Fruit fly (Drosophila melanogaster) whole organism, embryonic: Measurements from ENCODE around the gene galectin.

Experiments
- Blimp-1 ChIP-seq: fragments of 200-800 bp; sonication (Bioruptor generic); optimal IDR thresholded peaks from 3 replicates; lab custom pipeline; 2018; ENCODE audit warnings: missing biosample characterization, missing genetic modification characterization, mild to moderate bottlenecking, moderate library complexity, missing genetic modification reagents
- CG10274 ChIP-seq: fragments of 200-800 bp; sonication (Bioruptor generic); optimal IDR thresholded peaks from 3 replicates; lab custom pipeline; 2017; ENCODE audit warnings: missing biosample characterization, mild to moderate bottlenecking, missing genetic modification characterization
- CG10565 ChIP-seq: fragments of 200-800 bp; sonication (Bioruptor generic); optimal IDR thresholded peaks from 3 replicates; lab custom pipeline; 2016; ENCODE audit warnings: missing biosample characterization, mild to moderate bottlenecking, missing genetic modification characterization
- CG11504 ChIP-seq: fragments of 200-800 bp; sonication (Bioruptor generic); optimal IDR thresholded peaks from 3 replicates; lab custom pipeline; 2019; ENCODE audit warnings: missing biosample characterization, mild to moderate bottlenecking, missing genetic modification characterization, moderate library complexity
- CG11695 ChIP-seq: fragments of 200-800 bp; sonication (Bioruptor generic); IDR thresholded peaks from 3 replicates; pipeline ENCODE4 v1.3.6; 2022; ENCODE audit warnings: missing biosample characterization, missing genetic modification characterization
- CG12071 ChIP-seq: fragments of 200-800 bp; sonication (Bioruptor generic); optimal IDR thresholded peaks from 3 replicates; lab custom pipeline; 2018; ENCODE audit warnings: missing biosample characterization, mild to moderate bottlenecking, missing genetic modification characterization
- CG12391 ChIP-seq: fragments of 200-800 bp; sonication (Bioruptor generic); optimal IDR thresholded peaks from 3 replicates; lab custom pipeline; 2018; ENCODE audit warnings: missing biosample characterization, mild to moderate bottlenecking, missing genetic modification characterization, moderate library complexity
- CG14050 ChIP-seq: fragments of 200-800 bp; sonication (Bioruptor generic); IDR thresholded peaks from 3 replicates; pipeline ENCODE4 v1.3.6; 2022; ENCODE audit warnings: missing biosample characterization, missing genetic modification characterization
- CG14860 ChIP-seq: fragments of 200-800 bp; sonication (Bioruptor generic); IDR thresholded peaks from 3 replicates; pipeline ENCODE4 v1.3.6; 2022; ENCODE audit warnings: missing biosample characterization, missing genetic modification characterization; ENCODE audit not compliant: partially characterized antibody
- CG15073 ChIP-seq: fragments of 200-800 bp; sonication (Bioruptor generic); optimal IDR thresholded peaks from 2 replicates; lab custom pipeline; 2016; ENCODE audit warnings: missing biosample characterization, missing genetic modification characterization
- CG15696 ChIP-seq: fragments of 200-800 bp; sonication (Bioruptor generic); optimal IDR thresholded peaks from 2 replicates; lab custom pipeline; 2019; ENCODE audit warnings: missing biosample characterization, mild to moderate bottlenecking, missing genetic modification characterization, moderate library complexity
- CG1602 ChIP-seq: fragments of 200-800 bp; sonication (Bioruptor generic); optimal IDR thresholded peaks from 3 replicates; lab custom pipeline; 2016; ENCODE audit warnings: missing biosample characterization, missing genetic modification characterization
- CG17186 ChIP-seq: fragments of 200-800 bp; sonication (Bioruptor generic); optimal IDR thresholded peaks from 3 replicates; lab custom pipeline; 2017; ENCODE audit warnings: missing biosample characterization, missing genetic modification reagents, missing genetic modification characterization
- CG18011 ChIP-seq: fragments of 200-800 bp; sonication (Bioruptor generic); optimal IDR thresholded peaks from 2 replicates; lab custom pipeline; 2017; ENCODE audit warnings: missing biosample characterization, missing genetic modification characterization, mild to moderate bottlenecking, moderate library complexity, missing genotype
- CG2129 ChIP-seq: fragments of 200-800 bp; sonication (Bioruptor generic); IDR thresholded peaks from 2 replicates; pipeline ENCODE4 v1.3.6; 2022; ENCODE audit warnings: missing biosample characterization, missing genetic modification characterization; ENCODE audit not compliant: partially characterized antibody
- CG30403 ChIP-seq: fragments of 200-800 bp; sonication (Bioruptor generic); optimal IDR thresholded peaks from 3 replicates; lab custom pipeline; 2016; ENCODE audit warnings: missing biosample characterization, missing genetic modification characterization
- CG31441 ChIP-seq: fragments of 200-800 bp; sonication (Bioruptor generic); IDR thresholded peaks from 2 replicates; pipeline ENCODE4 v1.3.6; 2022; ENCODE audit warnings: missing biosample characterization, missing genetic modification characterization
- CG3281 ChIP-seq: fragments of 200-800 bp; sonication (Bioruptor generic); optimal IDR thresholded peaks from 3 replicates; lab custom pipeline; 2017; ENCODE audit warnings: missing biosample characterization, mild to moderate bottlenecking, missing genetic modification characterization
- CG33557 ChIP-seq: fragments of 200-800 bp; sonication (Bioruptor generic); optimal IDR thresholded peaks from 2 replicates; lab custom pipeline; 2019; ENCODE audit warnings: missing biosample characterization, mild to moderate bottlenecking, missing genetic modification characterization, moderate library complexity
- CG7963 ChIP-seq: fragments of 200-800 bp; sonication (Bioruptor generic); IDR thresholded peaks from 3 replicates; pipeline ENCODE4 v1.3.6; 2022; ENCODE audit warnings: missing biosample characterization, missing genetic modification characterization; ENCODE audit not compliant: partially characterized antibody
- CG9609 ChIP-seq: fragments of 200-800 bp; sonication (Bioruptor generic); optimal IDR thresholded peaks from 3 replicates; lab custom pipeline; 2016; ENCODE audit warnings: missing biosample characterization, missing genetic modification characterization
- ERR ChIP-seq: fragments of 200-800 bp; sonication (Bioruptor generic); optimal IDR thresholded peaks from 2 replicates; lab custom pipeline; 2016; ENCODE audit warnings: missing biosample characterization, missing genetic modification characterization
- H2.0 ChIP-seq: fragments of 200-800 bp; sonication (Bioruptor generic); IDR thresholded peaks from 2 replicates; pipeline ENCODE4 v1.3.6; 2022; ENCODE audit warnings: missing biosample characterization, missing genetic modification characterization
- HHEX ChIP-seq: fragments of 200-800 bp; sonication (Bioruptor generic); optimal IDR thresholded peaks from 3 replicates; lab custom pipeline; 2017; ENCODE audit warnings: missing biosample characterization, mild to moderate bottlenecking, missing genetic modification characterization, missing genetic modification reagents
- Hmx ChIP-seq: fragments of 200-800 bp; sonication (Bioruptor generic); optimal IDR thresholded peaks from 2 replicates; lab custom pipeline; 2016; ENCODE audit warnings: missing biosample characterization, missing genetic modification characterization
- Meics ChIP-seq: fragments of 200-800 bp; sonication (Bioruptor generic); optimal IDR thresholded peaks from 2 replicates; lab custom pipeline; 2017; ENCODE audit warnings: missing biosample characterization, mild to moderate bottlenecking, missing genetic modification characterization
- Nf-YB ChIP-seq: fragments of 200-800 bp; sonication (Bioruptor generic); optimal IDR thresholded peaks from 3 replicates; lab custom pipeline; 2019; ENCODE audit warnings: missing biosample characterization, mild to moderate bottlenecking, missing genetic modification characterization, moderate library complexity
- NfI ChIP-seq: fragments of 200-800 bp; sonication (Bioruptor generic); optimal IDR thresholded peaks from 3 replicates; lab custom pipeline; 2018; ENCODE audit warnings: missing biosample characterization, mild to moderate bottlenecking, missing genetic modification characterization, moderate library complexity
- Tbp ChIP-seq: fragments of >200 bp; optimal IDR thresholded peaks from 2 replicates; lab custom pipeline; 2018; ENCODE audit warnings: missing biosample characterization, missing genetic modification characterization
- Vsx1 ChIP-seq: fragments of 200-800 bp; sonication (Bioruptor generic); optimal IDR thresholded peaks from 2 replicates; lab custom pipeline; 2017; ENCODE audit warnings: missing biosample characterization, mild to moderate bottlenecking, missing genetic modification characterization, missing genetic modification reagents
- bab2 ChIP-seq: fragments of 200-800 bp; sonication (Bioruptor generic); optimal IDR thresholded peaks from 2 replicates; lab custom pipeline; 2016; ENCODE audit warnings: missing biosample characterization, missing genetic modification characterization
- bigmax ChIP-seq: fragments of 200-800 bp; sonication (Bioruptor generic); optimal IDR thresholded peaks from 2 replicates; lab custom pipeline; 2018; ENCODE audit warnings: missing biosample characterization, mild to moderate bottlenecking, missing genetic modification characterization
- fd64A ChIP-seq: fragments of 200-800 bp; sonication (Bioruptor generic); optimal IDR thresholded peaks from 3 replicates; lab custom pipeline; 2018; ENCODE audit warnings: missing biosample characterization, mild to moderate bottlenecking, missing genetic modification characterization
- gem ChIP-seq: fragments of 200-800 bp; sonication (Bioruptor generic); optimal IDR thresholded peaks from 2 replicates; lab custom pipeline; 2019; ENCODE audit warnings: missing biosample characterization, mild to moderate bottlenecking, missing genetic modification characterization, moderate library complexity
- gsb ChIP-seq: fragments of 200-800 bp; sonication (Bioruptor generic); IDR thresholded peaks from 2 replicates; pipeline ENCODE4 v1.3.6; 2022; ENCODE audit warnings: missing biosample characterization, missing genetic modification characterization
- hth ChIP-seq: fragments of >200 bp; optimal IDR thresholded peaks from 2 replicates; lab custom pipeline; 2017; ENCODE audit warnings: inconsistent platforms
- ken ChIP-seq: fragments of 200-800 bp; sonication (Bioruptor generic); IDR thresholded peaks from 3 replicates; pipeline ENCODE4 v1.3.6; 2022; ENCODE audit warnings: missing biosample characterization, missing genetic modification characterization
- lbe ChIP-seq: fragments of 200-800 bp; sonication (Bioruptor generic); optimal IDR thresholded peaks from 2 replicates; lab custom pipeline; 2016; ENCODE audit warnings: missing biosample characterization, mild to moderate bottlenecking, missing genetic modification characterization
- lola ChIP-seq, 3 experiments: fragments of >200 bp in 2 of 3; fragments of 200-800 bp in 1 of 3; sonication (Bioruptor generic) in 1 of 3; optimal IDR thresholded peaks; 2 replicates each; lab custom pipeline; 2017 to 2019; ENCODE audit warnings: missing biosample characterization in 3 of 3, missing genetic modification characterization in 3 of 3, mild to moderate bottlenecking in 1 of 3, moderate library complexity in 1 of 3
- lov ChIP-seq, 2 experiments: fragments of 200-800 bp in 1 of 2; fragments of >200 bp in 1 of 2; sonication (Bioruptor generic) in 1 of 2; IDR thresholded peaks in 1 of 2; optimal IDR thresholded peaks in 1 of 2; 2 replicates in 1 of 2; 3 replicates in 1 of 2; pipeline versions ENCODE4 v1.3.6 to Lab custom; 2017 to 2022; ENCODE audit warnings: missing biosample characterization in 1 of 2, missing genetic modification characterization in 1 of 2
- nau ChIP-seq: fragments of 200-800 bp; sonication (Bioruptor generic); optimal IDR thresholded peaks from 3 replicates; lab custom pipeline; 2017; ENCODE audit warnings: missing biosample characterization, mild to moderate bottlenecking, missing genetic modification characterization, missing genetic modification reagents
- onecut ChIP-seq: fragments of 200-800 bp; sonication (Bioruptor generic); IDR thresholded peaks from 2 replicates; pipeline ENCODE4 v1.3.6; 2022; ENCODE audit warnings: missing biosample characterization, missing genetic modification characterization
- pan ChIP-seq, 4 experiments: fragments of >200 bp in 3 of 4; fragments of 200-800 bp in 1 of 4; sonication (Bioruptor generic) in 1 of 4; optimal IDR thresholded peaks in 3 of 4; IDR thresholded peaks in 1 of 4; 2 replicates each; pipeline versions ENCODE4 v1.3.6 to Lab custom; 2017 to 2022; ENCODE audit warnings: missing biosample characterization in 2 of 4, missing genetic modification characterization in 2 of 4, mixed read lengths in 1 of 4
- repo ChIP-seq: fragments of 200-800 bp; sonication (Bioruptor generic); optimal IDR thresholded peaks from 2 replicates; lab custom pipeline; 2016; ENCODE audit warnings: missing biosample characterization, missing genetic modification characterization
- schlank ChIP-seq: fragments of 200-800 bp; sonication (Bioruptor generic); optimal IDR thresholded peaks from 2 replicates; lab custom pipeline; 2018; ENCODE audit warnings: missing biosample characterization, mild to moderate bottlenecking, missing genetic modification characterization
- seq ChIP-seq: fragments of 200-800 bp; sonication (Bioruptor generic); IDR thresholded peaks from 2 replicates; pipeline ENCODE4 v1.3.6; 2022; ENCODE audit warnings: missing biosample characterization, missing genetic modification characterization
- unc-4 ChIP-seq: fragments of 200-800 bp; sonication (Bioruptor generic); IDR thresholded peaks from 2 replicates; pipeline ENCODE4 v1.3.6; 2022; ENCODE audit warnings: missing biosample characterization, missing genetic modification characterization; ENCODE audit not compliant: partially characterized antibody
- usp ChIP-seq: fragments of >200 bp; optimal IDR thresholded peaks from 2 replicates; lab custom pipeline; 2017; ENCODE audit warnings: missing biosample characterization, missing genetic modification characterization
- vfl ChIP-seq: fragments of 200-800 bp; sonication (Bioruptor generic); optimal IDR thresholded peaks from 2 replicates; lab custom pipeline; 2016; ENCODE audit warnings: missing biosample characterization, missing genetic modification characterization
- vnd ChIP-seq: fragments of 200-800 bp; sonication (Bioruptor generic); IDR thresholded peaks from 3 replicates; pipeline ENCODE4 v1.3.6; 2022; ENCODE audit warnings: missing biosample characterization, missing genetic modification characterization; ENCODE audit not compliant: partially characterized antibody

galectin gene

DNA sequence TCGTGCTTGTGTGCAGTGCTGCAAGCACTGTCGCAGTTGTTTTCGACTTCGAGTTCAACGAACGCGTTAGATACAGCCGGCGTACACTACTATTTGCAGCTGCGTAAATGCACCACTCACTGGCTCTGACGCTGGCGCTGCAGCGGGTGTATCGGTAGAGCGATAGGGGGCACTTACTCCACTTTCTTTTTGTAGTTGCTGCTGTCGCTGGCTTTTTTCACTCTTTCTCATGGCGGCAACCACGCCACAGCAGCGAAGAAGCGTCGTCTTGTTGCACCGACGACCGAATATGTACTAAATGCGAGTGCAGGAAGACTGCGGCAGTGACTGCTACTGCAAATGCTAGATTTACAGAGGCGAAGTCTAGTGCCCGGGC, 49.9 kb downstream of the galectin start, which contains the start of gene CG4822 (continued):
- TF ChIP-seq CG12071 (GFP tag; lab: Kevin White, UChicago) (no peak), lbe (GFP tag; lab: Kevin White, UChicago) (no peak), bigmax (GFP tag; lab: Kevin White, UChicago) (no peak), onecut (GFP tag; lab: Robert Waterston, UW) (no peak), CG14050 (GFP tag; lab: Robert Waterston, UW) (no peak), nau (GFP tag; lab: Kevin White, UChicago) (no peak), NfI (no peak), CG1602 (GFP tag; lab: Kevin White, UChicago) (no peak), fd64A (GFP tag; lab: Kevin White, UChicago) (no peak), CG3281 (GFP tag; lab: Kevin White, UChicago) (no peak), H2.0 (no peak), CG10565 (GFP tag; lab: Kevin White, UChicago) (no peak), vfl (no peak), Blimp-1 (GFP tag; lab: Kevin White, UChicago) (peak; percentile 32), ERR (GFP tag; lab: Kevin White, UChicago) (no peak), Vsx1 (no peak), CG30403 (GFP tag; lab: Kevin White, UChicago) (no peak), CG31441 (GFP tag; lab: Robert Waterston, UW) (no peak), Hmx (GFP tag; lab: Kevin White, UChicago) (no peak), CG18011 (GFP tag; lab: Kevin White, UChicago) (no peak), usp (GFP tag; lab: Kevin White, UChicago) (no peak), gsb (GFP tag; lab: Robert Waterston, UW) (no peak; the same call in 1 of the 2 replicates), hth (lab: Kevin White, UChicago) (no peak), Meics (GFP tag; lab: Kevin White, UChicago) (no peak), CG10274 (GFP tag; lab: Kevin White, UChicago) (no peak), lov (optimal IDR thresholded peaks at IDR 0.05; lab: Kevin White, UChicago) (no peak), lov (GFP tag; IDR thresholded peaks at IDR 0.05; lab: Robert Waterston, UW) (0 out of 3 replicates have a peak, but pooled peaks have one; percentile 10), CG15073 (no peak), CG12391 (tag; lab: Kevin White, UChicago) (no peak), CG7963 (GFP tag; lab: Robert Waterston, UW) (no peak), CG14860 (GFP tag; lab: Robert Waterston, UW) (no peak), CG33557 (GFP tag; lab: Kevin White, UChicago) (no peak), repo (GFP tag; lab: Kevin White, UChicago) (no peak), schlank (no peak), ken (GFP tag; lab: Robert Waterston, UW) (0 out of 3 replicates have a peak, but pooled peaks have one; percentile 32), CG2129 (no peak), unc-4 (GFP tag; lab: Robert Waterston, UW) (no peak), lola (GFP tag; optimal IDR thresholded peaks at IDR 0.05; lab: Kevin White, UChicago) (no peak), CG9609 (no peak), vnd (GFP tag; lab: Robert Waterston, UW) (no peak), gem (tag; lab: Kevin White, UChicago) (no peak), CG11695 (GFP tag; lab: Robert Waterston, UW) (no peak), CG17186 (GFP tag; lab: Kevin White, UChicago) (no peak), bab2 (no peak), seq (GFP tag; lab: Robert Waterston, UW) (no peak), CG11504 (tag; lab: Kevin White, UChicago) (no peak), HHEX (no peak), CG15696 (tag; lab: Kevin White, UChicago) (no peak), Nf-YB (GFP tag; lab: Kevin White, UChicago) (no peak), Tbp (GFP tag; lab: Kevin White, UChicago) (no peak), pan (optimal IDR thresholded peaks at IDR 0.05; lab: Kevin White, UChicago) (no peak), pan (GFP tag; optimal IDR thresholded peaks at IDR 0.05 in 1 of 2, IDR thresholded peaks at IDR 0.05 in 1 of 2) (no peak)
